Worm (Caenorhabditis elegans): ENCODE results near the gene F36H9.1.

DNA sequence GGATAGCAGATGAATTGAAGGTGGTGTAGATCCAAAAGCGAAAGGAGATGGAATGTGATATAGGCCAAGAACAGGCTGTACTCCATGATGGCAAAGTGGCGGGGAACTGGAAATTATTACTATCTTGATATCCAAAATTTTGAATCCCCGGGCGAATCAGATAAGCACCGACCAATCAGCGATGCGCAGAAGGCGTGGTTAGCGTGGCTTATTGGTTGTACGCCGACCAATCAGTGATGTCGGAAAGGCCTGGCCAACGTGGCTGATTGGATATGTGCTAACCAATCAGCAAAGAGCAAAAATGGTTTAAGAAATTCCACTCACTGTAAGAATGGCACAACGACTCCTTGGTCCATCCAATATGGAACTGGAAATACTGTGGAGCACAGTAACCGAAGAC, 14.3 kb upstream of the F36H9.1 start:
- TF ChIP-seq tbx-11 (GFP tag; IDR thresholded peaks at IDR 0.05) = no peak
- TF ChIP-seq ceh-13 (GFP tag; optimal IDR thresholded peaks at IDR 0.05) = no peak
- TF ChIP-seq ama-1 (optimal IDR thresholded peaks at IDR 0.05) = no peak
- TF ChIP-seq hmg-4 (GFP tag; optimal IDR thresholded peaks at IDR 0.05) = no peak
- TF ChIP-seq ceh-36 (tag; optimal IDR thresholded peaks at IDR 0.05) = no peak
